Worm (Caenorhabditis elegans) whole organism, late embryonic: ENCODE results near the gene rab-1.

Experiments used
- C08G9.2 ChIP-seq: sonication (generic microtip); optimal IDR thresholded peaks from 2 replicates; lab custom pipeline; 2016; ENCODE audit warnings: mild to moderate bottlenecking, missing genetic modification characterization, moderate library complexity, missing compliant biosample characterization
- T23F11.4 ChIP-seq: fragments of 200-800 bp; sonication (Bioruptor generic); optimal IDR thresholded peaks from 2 replicates; lab custom pipeline; 2018; ENCODE audit warnings: mild to moderate bottlenecking, missing genetic modification characterization, missing compliant biosample characterization
- Y22D7AL.16 ChIP-seq: sonication (generic microtip); optimal IDR thresholded peaks from 2 replicates; lab custom pipeline; 2016; ENCODE audit warnings: missing genetic modification characterization, missing compliant biosample characterization
- ama-1 ChIP-seq: fragments of 150-350 bp; optimal IDR thresholded peaks from 2 replicates; lab custom pipeline; 2014
- ceh-19 ChIP-seq: fragments of 200-800 bp; sonication (Bioruptor generic); optimal IDR thresholded peaks from 2 replicates; lab custom pipeline; 2018; ENCODE audit warnings: mild to moderate bottlenecking, missing genetic modification characterization, missing compliant biosample characterization
- ceh-22 ChIP-seq: sonication (generic microtip); optimal IDR thresholded peaks from 2 replicates; lab custom pipeline; 2017; ENCODE audit warnings: missing biosample characterization, missing genetic modification characterization
- ceh-34 ChIP-seq: sonication (generic microtip); optimal IDR thresholded peaks from 2 replicates; lab custom pipeline; 2016; ENCODE audit warnings: mild to moderate bottlenecking, missing genetic modification characterization, missing compliant biosample characterization
- ceh-48 ChIP-seq: sonication (generic microtip); optimal IDR thresholded peaks from 2 replicates; lab custom pipeline; 2016; ENCODE audit warnings: missing genetic modification characterization, inconsistent platforms, missing compliant biosample characterization
- ceh-6 ChIP-seq: fragments of 200-800 bp; sonication (Bioruptor generic); optimal IDR thresholded peaks from 2 replicates; lab custom pipeline; 2018; ENCODE audit warnings: mild to moderate bottlenecking, missing genetic modification characterization, missing compliant biosample characterization
- ceh-9 ChIP-seq: sonication (generic microtip); optimal IDR thresholded peaks from 2 replicates; lab custom pipeline; 2016; ENCODE audit warnings: mild to moderate bottlenecking, missing genetic modification characterization, inconsistent platforms, missing compliant biosample characterization
- dmd-4 ChIP-seq: sonication (generic microtip); optimal IDR thresholded peaks from 2 replicates; lab custom pipeline; 2016; ENCODE audit warnings: borderline replicate concordance, missing genetic modification characterization, missing compliant biosample characterization
- elt-2 ChIP-seq: sonication (generic microtip); optimal IDR thresholded peaks from 2 replicates; lab custom pipeline; 2016; ENCODE audit warnings: missing genetic modification reagents, missing genetic modification characterization, missing compliant biosample characterization
- fkh-10 ChIP-seq: fragments of 150-350 bp; optimal IDR thresholded peaks from 2 replicates; lab custom pipeline; 2014; ENCODE audit warnings: missing biosample characterization, missing genetic modification reagents, missing genetic modification characterization
- hlh-30 ChIP-seq: sonication (generic microtip); optimal IDR thresholded peaks from 2 replicates; lab custom pipeline; 2017; ENCODE audit warnings: antibody characterized with exemption, missing genetic modification characterization, missing compliant biosample characterization; ENCODE audit not compliant: insufficient read depth
- hlh-6 ChIP-seq: sonication (generic microtip); optimal IDR thresholded peaks from 2 replicates; lab custom pipeline; 2016; ENCODE audit warnings: missing genotype, missing genetic modification characterization, missing compliant biosample characterization
- lim-6 ChIP-seq: sonication (generic microtip); optimal IDR thresholded peaks from 2 replicates; lab custom pipeline; 2016; ENCODE audit warnings: missing genetic modification characterization, missing compliant biosample characterization
- madf-2 ChIP-seq: sonication (generic microtip); optimal IDR thresholded peaks from 2 replicates; lab custom pipeline; 2017; ENCODE audit warnings: missing genetic modification characterization, missing compliant biosample characterization
- nfya-1 ChIP-seq: sonication (generic microtip); optimal IDR thresholded peaks from 2 replicates; lab custom pipeline; 2017; ENCODE audit warnings: missing genetic modification characterization, mild to moderate bottlenecking, missing compliant biosample characterization, antibody characterized with exemption, moderate library complexity
- nhr-11 ChIP-seq: fragments of 150-350 bp; optimal IDR thresholded peaks from 2 replicates; lab custom pipeline; 2014; ENCODE audit warnings: missing biosample characterization, missing genetic modification characterization
- npax-4 ChIP-seq: sonication (generic microtip); optimal IDR thresholded peaks from 2 replicates; lab custom pipeline; 2016; ENCODE audit warnings: missing genetic modification characterization, missing compliant biosample characterization
- odd-2 ChIP-seq: sonication (generic microtip); optimal IDR thresholded peaks from 2 replicates; lab custom pipeline; 2017; ENCODE audit warnings: antibody characterized with exemption, mild to moderate bottlenecking, missing genetic modification characterization, missing compliant biosample characterization
- pag-3 ChIP-seq: sonication (generic microtip); optimal IDR thresholded peaks from 2 replicates; lab custom pipeline; 2016; ENCODE audit warnings: missing compliant biosample characterization, missing genetic modification characterization, borderline replicate concordance
- pha-2 ChIP-seq: sonication (generic microtip); optimal IDR thresholded peaks from 2 replicates; lab custom pipeline; 2017; ENCODE audit warnings: mild to moderate bottlenecking, missing genetic modification characterization, missing compliant biosample characterization
- pha-4 ChIP-seq: fragments of 150-350 bp; optimal IDR thresholded peaks from 2 replicates; lab custom pipeline; 2018; ENCODE audit warnings: missing biosample characterization, missing genetic modification reagents, missing genetic modification characterization
- pros-1 ChIP-seq: fragments of 150-350 bp; optimal IDR thresholded peaks from 2 replicates; lab custom pipeline; 2014; ENCODE audit warnings: missing biosample characterization, missing genetic modification reagents, missing genetic modification characterization
- ref-2 ChIP-seq: sonication (generic microtip); optimal IDR thresholded peaks from 2 replicates; lab custom pipeline; 2016; ENCODE audit warnings: missing genetic modification characterization, missing compliant biosample characterization
- rnt-1 ChIP-seq: sonication (generic microtip); optimal IDR thresholded peaks from 2 replicates; lab custom pipeline; 2016; ENCODE audit warnings: missing genetic modification characterization, missing compliant biosample characterization
- sox-2 ChIP-seq: fragments of 200-800 bp; sonication (Bioruptor generic); IDR thresholded peaks from 2 replicates; pipeline ENCODE4 v1.3.6; 2022; ENCODE audit warnings: missing genetic modification reagents, missing genetic modification characterization, missing compliant biosample characterization
- tbx-2 ChIP-seq: sonication (generic microtip); optimal IDR thresholded peaks from 2 replicates; lab custom pipeline; 2016; ENCODE audit warnings: missing genetic modification characterization, missing compliant biosample characterization
- ttx-3 ChIP-seq: sonication (generic microtip); optimal IDR thresholded peaks from 2 replicates; lab custom pipeline; 2016; ENCODE audit warnings: missing genetic modification reagents, missing genetic modification characterization, missing compliant biosample characterization
- unc-3 ChIP-seq, 2 experiments: fragments of 200-800 bp in 1 of 2; sonication (Bioruptor generic) in 1 of 2; sonication (generic microtip) in 1 of 2; conservative IDR thresholded peaks in 1 of 2; optimal IDR thresholded peaks in 1 of 2; 2 replicates each; pipeline versions ENCODE4 v1.3.6 to Lab custom; 2016 to 2022; ENCODE audit warnings: missing compliant biosample characterization in 2 of 2, missing genetic modification characterization in 2 of 2, missing genetic modification reagents in 1 of 2
- unc-42 ChIP-seq: sonication (generic microtip); optimal IDR thresholded peaks from 2 replicates; lab custom pipeline; 2016; ENCODE audit warnings: missing genotype, missing genetic modification characterization, missing compliant biosample characterization
- unc-55 ChIP-seq: sonication (generic microtip); optimal IDR thresholded peaks from 2 replicates; lab custom pipeline; 2017; ENCODE audit warnings: missing biosample characterization, missing genetic modification reagents, missing genetic modification characterization
- unc-86 ChIP-seq: sonication (generic microtip); optimal IDR thresholded peaks from 2 replicates; lab custom pipeline; 2016; ENCODE audit warnings: missing genetic modification characterization, missing compliant biosample characterization
- zip-5 ChIP-seq: sonication (generic microtip); optimal IDR thresholded peaks from 2 replicates; lab custom pipeline; 2016; ENCODE audit warnings: missing genetic modification characterization, missing compliant biosample characterization
- ztf-16 ChIP-seq: sonication (generic microtip); optimal IDR thresholded peaks from 2 replicates; lab custom pipeline; 2017; ENCODE audit warnings: missing genetic modification characterization, missing compliant biosample characterization

rab-1 gene

DNA sequence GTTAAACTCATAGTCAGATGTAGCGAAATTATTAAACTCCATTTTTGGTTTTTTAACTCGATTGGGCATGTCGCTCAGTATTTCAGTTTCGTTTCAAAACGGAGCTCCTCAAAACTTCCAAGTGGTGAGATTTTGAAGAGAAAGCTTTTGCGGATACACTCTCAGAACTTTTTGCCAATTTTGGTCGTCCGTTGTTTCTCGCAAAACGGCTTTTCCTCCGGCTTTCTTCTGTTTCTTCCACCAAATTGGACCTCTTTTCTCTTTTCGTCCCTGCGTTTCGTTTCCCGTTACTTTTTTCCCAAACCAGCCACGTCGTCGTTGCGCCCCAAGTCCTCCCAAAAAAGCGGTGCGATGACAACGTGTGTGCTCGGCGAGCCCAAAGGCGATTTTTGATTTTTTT lies 3.7 kb downstream of the rab-1 start, which contains the start of gene C39F7.1:
C39F7.1 (plus strand) TSS at position 301 of the 400 bp plus-strand sequence.
- no peak for TF ChIP-seq ceh-6 (GFP tag; lab: Kevin White, UChicago)
- TF ChIP-seq pros-1: no peak
- TF ChIP-seq odd-2 (tag; lab: Kevin White, UChicago): no peak
- TF ChIP-seq npax-4 (tag; lab: Kevin White, UChicago): no peak
- no peak for TF ChIP-seq dmd-4 (tag; lab: Kevin White, UChicago)
- no peak for TF ChIP-seq nfya-1
- TF ChIP-seq ama-1 (lab: Kevin White, UChicago): no peak
- TF ChIP-seq ztf-16: no peak
- no peak for TF ChIP-seq tbx-2 (tag; lab: Kevin White, UChicago)
- no peak for TF ChIP-seq unc-3 (GFP tag; conservative IDR thresholded peaks at IDR 0.05; lab: Robert Waterston, UW)
- TF ChIP-seq unc-3 (tag; optimal IDR thresholded peaks at IDR 0.05; lab: Kevin White, UChicago): no peak
- no peak for TF ChIP-seq ceh-48 (tag; lab: Kevin White, UChicago)
- no peak for TF ChIP-seq sox-2 (GFP tag; lab: Robert Waterston, UW)
- no peak for TF ChIP-seq lim-6
- TF ChIP-seq ceh-22 (tag; lab: Kevin White, UChicago): no peak
- TF ChIP-seq Y22D7AL.16 (tag; lab: Kevin White, UChicago): no peak
- no peak for TF ChIP-seq hlh-6
- no peak for TF ChIP-seq rnt-1 (tag; lab: Kevin White, UChicago)
- no peak for TF ChIP-seq T23F11.4

ce11 chrV:1252794-1253193 lies 11.0 kb downstream of the rab-1 start:
- TF ChIP-seq ceh-48 (tag; lab: Kevin White, UChicago): no peak
- TF ChIP-seq unc-42: peak; percentile 97

DNA sequence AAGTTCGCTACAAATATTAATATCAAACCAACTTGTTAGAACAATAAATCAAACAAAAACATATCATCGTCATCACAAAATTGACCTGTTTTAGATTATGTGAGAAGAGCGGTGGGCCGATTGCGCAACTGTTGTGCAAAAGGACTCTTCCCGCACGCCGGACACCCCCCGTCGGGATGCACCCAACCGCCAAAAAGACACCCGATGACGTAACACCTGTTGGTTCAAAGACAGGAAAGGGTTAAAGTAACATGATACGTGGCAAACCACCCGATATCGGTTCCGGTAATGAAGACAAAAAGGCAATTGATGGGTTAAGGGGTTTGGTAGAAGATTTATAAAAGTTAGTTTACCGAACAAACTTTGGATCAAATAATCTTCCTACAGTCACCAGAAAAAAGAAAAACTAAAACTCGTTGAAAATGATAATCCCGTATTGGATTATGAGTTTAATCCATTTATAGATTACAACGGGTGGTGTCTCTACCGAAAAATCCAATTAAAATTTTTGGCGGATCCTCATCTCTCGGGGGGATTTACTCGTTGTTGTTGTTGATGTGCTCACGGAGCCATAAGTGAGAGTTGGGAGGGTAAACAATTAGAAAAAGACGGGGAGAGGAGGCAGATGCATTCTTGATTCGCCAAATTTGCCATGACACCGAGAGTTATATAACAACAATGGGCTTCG lies 19.6 kb downstream of the rab-1 start:
- TF ChIP-seq madf-2 (tag; lab: Kevin White, UChicago): no peak
- peak; percentile 81 for TF ChIP-seq ref-2
- no peak for TF ChIP-seq zip-5 (tag; lab: Kevin White, UChicago)
- TF ChIP-seq unc-42: peak; percentile 87
- TF ChIP-seq hlh-30: no peak
- TF ChIP-seq sox-2 (GFP tag; lab: Robert Waterston, UW): no peak
- TF ChIP-seq ceh-9: no peak
- TF ChIP-seq ttx-3: no peak
- no peak for TF ChIP-seq hlh-6
- no peak for TF ChIP-seq unc-86 (tag; lab: Kevin White, UChicago)
- TF ChIP-seq elt-2 (tag; lab: Kevin White, UChicago): peak; percentile 67
- no peak for TF ChIP-seq pag-3
- no peak for TF ChIP-seq ceh-19 (GFP tag; lab: Kevin White, UChicago)
- no peak for TF ChIP-seq tbx-2 (tag; lab: Kevin White, UChicago)
- TF ChIP-seq ceh-34 (tag; lab: Kevin White, UChicago): peak; percentile 53
- TF ChIP-seq fkh-10: no peak
- TF ChIP-seq nhr-11 (tag; lab: Kevin White, UChicago): no peak
- no peak for TF ChIP-seq pha-2 (tag; lab: Kevin White, UChicago)
- no peak for TF ChIP-seq C08G9.2
- TF ChIP-seq ztf-16: no peak
- TF ChIP-seq, all 69 proteins: peak for 4

- no peak for TF ChIP-seq ztf-16
- TF ChIP-seq ceh-19 (GFP tag; lab: Kevin White, UChicago): no peak
- TF ChIP-seq pha-4: no peak
- TF ChIP-seq unc-55 (GFP tag; lab: Kevin White, UChicago): peak; percentile 8
Measured at ce11 chrV:1243011-1243410, 20.8 kb downstream of the rab-1 start.
